Fruit fly (Drosophila melanogaster) whole organism, embryonic: ENCODE results near the gene ball.

Experiments
- Adf1 ChIP-seq: fragments of 200-800 bp; sonication (Bioruptor generic); IDR thresholded peaks from 2 replicates; pipeline ENCODE4 v1.3.6; 2022; ENCODE audit warnings: missing biosample characterization, missing genetic modification characterization
- Bgb ChIP-seq: fragments of 200-800 bp; sonication (Bioruptor generic); IDR thresholded peaks from 2 replicates; pipeline ENCODE4 v1.3.6; 2022; ENCODE audit warnings: missing biosample characterization, missing genetic modification characterization; ENCODE audit not compliant: partially characterized antibody
- CG11398 ChIP-seq: fragments of 200-800 bp; sonication (Bioruptor generic); optimal IDR thresholded peaks from 2 replicates; lab custom pipeline; 2016; ENCODE audit warnings: missing biosample characterization, missing genetic modification characterization
- CG12299 ChIP-seq: fragments of 200-800 bp; sonication (Bioruptor generic); optimal IDR thresholded peaks from 2 replicates; lab custom pipeline; 2018; ENCODE audit warnings: missing biosample characterization, mild to moderate bottlenecking, missing genetic modification characterization
- CG12391 ChIP-seq: fragments of 200-800 bp; sonication (Bioruptor generic); optimal IDR thresholded peaks from 3 replicates; lab custom pipeline; 2018; ENCODE audit warnings: missing biosample characterization, mild to moderate bottlenecking, missing genetic modification characterization, moderate library complexity
- CG14441 ChIP-seq: fragments of 200-800 bp; sonication (Bioruptor generic); IDR thresholded peaks from 2 replicates; pipeline ENCODE4 v1.3.6; 2022; ENCODE audit warnings: missing biosample characterization, missing genetic modification characterization
- CG1529 ChIP-seq: fragments of 200-800 bp; sonication (Bioruptor generic); optimal IDR thresholded peaks from 3 replicates; lab custom pipeline; 2018; ENCODE audit warnings: missing biosample characterization, missing genetic modification characterization
- CG1647 ChIP-seq: fragments of 200-800 bp; sonication (Bioruptor generic); optimal IDR thresholded peaks from 3 replicates; lab custom pipeline; 2016; ENCODE audit warnings: missing biosample characterization, missing genetic modification characterization
- CG17328 ChIP-seq: fragments of 200-800 bp; sonication (Bioruptor generic); IDR thresholded peaks from 2 replicates; pipeline ENCODE4 v1.3.6; 2022; ENCODE audit warnings: missing biosample characterization, missing genetic modification characterization
- CG2116 ChIP-seq: fragments of 200-800 bp; sonication (Bioruptor generic); optimal IDR thresholded peaks from 3 replicates; lab custom pipeline; 2018; ENCODE audit warnings: missing biosample characterization, mild to moderate bottlenecking, missing genetic modification characterization
- CG2120 ChIP-seq: fragments of 200-800 bp; sonication (Bioruptor generic); optimal IDR thresholded peaks from 3 replicates; lab custom pipeline; 2016; ENCODE audit warnings: missing biosample characterization, missing genetic modification characterization
- CG4360 ChIP-seq: fragments of 200-800 bp; sonication (Bioruptor generic); IDR thresholded peaks from 2 replicates; pipeline ENCODE4 v1.3.6; 2022; ENCODE audit warnings: missing biosample characterization, missing genetic modification characterization
- CG5180 ChIP-seq: fragments of 200-800 bp; sonication (Bioruptor generic); optimal IDR thresholded peaks from 3 replicates; lab custom pipeline; 2017; ENCODE audit warnings: missing biosample characterization, missing genetic modification characterization, mild to moderate bottlenecking, moderate library complexity, missing genetic modification reagents
- CG8944 ChIP-seq: fragments of 200-800 bp; sonication (Bioruptor generic); optimal IDR thresholded peaks from 3 replicates; lab custom pipeline; 2016; ENCODE audit warnings: missing biosample characterization, missing genetic modification characterization
- D19A ChIP-seq: fragments of 200-800 bp; optimal IDR thresholded peaks from 3 replicates; lab custom pipeline; 2019; ENCODE audit warnings: missing biosample characterization, mild to moderate bottlenecking, missing genetic modification characterization, moderate library complexity
- Deaf1 ChIP-seq: fragments of 200-800 bp; optimal IDR thresholded peaks from 3 replicates; lab custom pipeline; 2019; ENCODE audit warnings: missing biosample characterization, mild to moderate bottlenecking, missing genetic modification characterization, moderate library complexity
- Dfd ChIP-seq, 2 experiments: fragments of >200 bp; optimal IDR thresholded peaks; 2 replicates each; lab custom pipeline; 2017; ENCODE audit warnings: missing biosample characterization in 2 of 2, missing genetic modification characterization in 2 of 2
- Gsc ChIP-seq: fragments of 200-800 bp; sonication (Bioruptor generic); IDR thresholded peaks from 2 replicates; pipeline ENCODE4 v1.3.6; 2022; ENCODE audit warnings: missing biosample characterization, missing genetic modification characterization
- Gug ChIP-seq: fragments of 200-800 bp; sonication (Bioruptor generic); IDR thresholded peaks from 4 replicates; pipeline ENCODE4 v1.3.6; 2022; ENCODE audit warnings: missing biosample characterization, missing genetic modification characterization
- Hmr ChIP-seq: fragments of 200-800 bp; sonication (Bioruptor generic); optimal IDR thresholded peaks from 3 replicates; lab custom pipeline; 2017; ENCODE audit warnings: mild to moderate bottlenecking, missing biosample characterization, missing genetic modification reagents, missing genetic modification characterization
- NC2β ChIP-seq: fragments of 200-800 bp; sonication (Bioruptor generic); optimal IDR thresholded peaks from 2 replicates; lab custom pipeline; 2016; ENCODE audit warnings: missing biosample characterization, missing genetic modification characterization
- NK7.1 ChIP-seq: fragments of 200-800 bp; sonication (Bioruptor generic); optimal IDR thresholded peaks from 3 replicates; lab custom pipeline; 2016; ENCODE audit warnings: missing biosample characterization, missing genetic modification characterization
- Neu2 ChIP-seq: fragments of 200-800 bp; sonication (Bioruptor generic); optimal IDR thresholded peaks from 3 replicates; lab custom pipeline; 2016; ENCODE audit warnings: missing biosample characterization, missing genetic modification characterization, borderline replicate concordance
- Poxn ChIP-seq: fragments of 200-800 bp; sonication (Bioruptor generic); IDR thresholded peaks from 2 replicates; pipeline ENCODE4 v1.3.6; 2022; ENCODE audit warnings: missing biosample characterization, missing genetic modification characterization
- Sin3A ChIP-seq: fragments of >200 bp; optimal IDR thresholded peaks from 2 replicates; lab custom pipeline; 2018
- Sry-δ ChIP-seq: fragments of 200-800 bp; sonication (Bioruptor generic); optimal IDR thresholded peaks from 2 replicates; lab custom pipeline; 2016; ENCODE audit warnings: missing biosample characterization, missing genetic modification characterization
- Tbp ChIP-seq: fragments of >200 bp; optimal IDR thresholded peaks from 2 replicates; lab custom pipeline; 2018; ENCODE audit warnings: missing biosample characterization, missing genetic modification characterization
- ap ChIP-seq: fragments of 200-800 bp; sonication (Bioruptor generic); IDR thresholded peaks from 2 replicates; pipeline ENCODE4 v1.3.6; 2022; ENCODE audit warnings: missing biosample characterization, missing genetic modification characterization
- bsh ChIP-seq, 2 experiments: fragments of 200-800 bp; sonication (Bioruptor generic); optimal IDR thresholded peaks; 2 replicates each; lab custom pipeline; 2017 to 2018; ENCODE audit warnings: mild to moderate bottlenecking in 2 of 2, missing biosample characterization in 2 of 2, missing genetic modification characterization in 2 of 2, moderate library complexity in 1 of 2
- cas ChIP-seq: fragments of 200-800 bp; sonication (Bioruptor generic); IDR thresholded peaks from 2 replicates; pipeline ENCODE4 v1.3.6; 2022; ENCODE audit warnings: missing biosample characterization, missing genetic modification characterization
- cato ChIP-seq: fragments of 200-800 bp; sonication (Bioruptor generic); optimal IDR thresholded peaks from 2 replicates; lab custom pipeline; 2016; ENCODE audit warnings: missing biosample characterization, missing genetic modification characterization, borderline replicate concordance
- chm ChIP-seq: fragments of 200-800 bp; sonication (Bioruptor generic); IDR thresholded peaks from 2 replicates; pipeline ENCODE4 v1.3.6; 2022; ENCODE audit warnings: missing biosample characterization, missing genetic modification characterization
- da ChIP-seq: fragments of 200-800 bp; sonication (Bioruptor generic); optimal IDR thresholded peaks from 2 replicates; lab custom pipeline; 2016; ENCODE audit warnings: missing biosample characterization, missing genetic modification characterization
- disco-r ChIP-seq: fragments of 200-800 bp; sonication (Bioruptor generic); optimal IDR thresholded peaks from 2 replicates; lab custom pipeline; 2016; ENCODE audit warnings: missing biosample characterization, missing genetic modification characterization
- dpn ChIP-seq, 2 experiments: fragments of 200-800 bp; sonication (Bioruptor generic); optimal IDR thresholded peaks; 3 replicates each; lab custom pipeline; 2016; ENCODE audit warnings: missing biosample characterization in 2 of 2, missing genetic modification characterization in 2 of 2
- emc ChIP-seq: fragments of 200-800 bp; sonication (Bioruptor generic); optimal IDR thresholded peaks from 2 replicates; lab custom pipeline; 2016; ENCODE audit warnings: missing biosample characterization, missing genetic modification characterization
- fd102C ChIP-seq: fragments of 200-800 bp; sonication (Bioruptor generic); optimal IDR thresholded peaks from 2 replicates; lab custom pipeline; 2018; ENCODE audit warnings: missing biosample characterization, mild to moderate bottlenecking, missing genetic modification characterization, moderate library complexity
- gro ChIP-seq: fragments of 200-800 bp; sonication (Bioruptor generic); optimal IDR thresholded peaks from 2 replicates; lab custom pipeline; 2016; ENCODE audit warnings: missing biosample characterization, missing genetic modification characterization
- hth ChIP-seq: fragments of >200 bp; optimal IDR thresholded peaks from 2 replicates; lab custom pipeline; 2017; ENCODE audit warnings: inconsistent platforms
- jing ChIP-seq: fragments of 200-800 bp; sonication (Bioruptor generic); optimal IDR thresholded peaks from 2 replicates; lab custom pipeline; 2018; ENCODE audit warnings: missing biosample characterization, mild to moderate bottlenecking, missing genetic modification characterization
- kay ChIP-seq: fragments of 200-800 bp; sonication (Bioruptor generic); optimal IDR thresholded peaks from 2 replicates; lab custom pipeline; 2016; ENCODE audit warnings: missing biosample characterization, missing genetic modification characterization
- pita ChIP-seq: fragments of 200-800 bp; sonication (Bioruptor generic); optimal IDR thresholded peaks from 2 replicates; lab custom pipeline; 2017; ENCODE audit warnings: missing biosample characterization, mild to moderate bottlenecking, missing genetic modification characterization
- psq ChIP-seq: fragments of 200-800 bp; sonication (Bioruptor generic); optimal IDR thresholded peaks from 2 replicates; lab custom pipeline; 2017; ENCODE audit warnings: missing biosample characterization, missing genetic modification characterization
- sc ChIP-seq, 3 experiments: fragments of >200 bp in 2 of 3; fragments of 200-800 bp in 1 of 3; sonication (Bioruptor generic) in 1 of 3; optimal IDR thresholded peaks; 2 replicates in 2 of 3; 3 replicates in 1 of 3; lab custom pipeline; 2017; ENCODE audit warnings: mild to moderate bottlenecking in 1 of 3, missing biosample characterization in 1 of 3, missing genetic modification characterization in 1 of 3, missing genetic modification reagents in 1 of 3
- sd ChIP-seq: fragments of 200-800 bp; sonication (Bioruptor generic); optimal IDR thresholded peaks from 3 replicates; lab custom pipeline; 2018; ENCODE audit warnings: missing biosample characterization, mild to moderate bottlenecking, missing genetic modification characterization, moderate library complexity
- shn ChIP-seq: fragments of 200-800 bp; sonication (Bioruptor generic); optimal IDR thresholded peaks from 3 replicates; lab custom pipeline; 2016; ENCODE audit warnings: missing biosample characterization, missing genetic modification characterization
- sob ChIP-seq: fragments of 200-800 bp; sonication (Bioruptor generic); IDR thresholded peaks from 2 replicates; pipeline ENCODE4 v1.3.6; 2022; ENCODE audit warnings: missing biosample characterization, missing genetic modification characterization
- sqz ChIP-seq: fragments of 200-800 bp; sonication (Bioruptor generic); optimal IDR thresholded peaks from 3 replicates; lab custom pipeline; 2018; ENCODE audit warnings: missing biosample characterization, mild to moderate bottlenecking, missing genetic modification characterization
- tio ChIP-seq: fragments of 200-800 bp; sonication (Bioruptor generic); optimal IDR thresholded peaks from 2 replicates; lab custom pipeline; 2017; ENCODE audit warnings: missing biosample characterization, missing genetic modification characterization, inconsistent platforms
- tup ChIP-seq: fragments of 200-800 bp; sonication (Bioruptor generic); optimal IDR thresholded peaks from 2 replicates; lab custom pipeline; 2016; ENCODE audit warnings: missing biosample characterization, mild to moderate bottlenecking, missing genetic modification characterization, moderate library complexity
- wek ChIP-seq: fragments of 200-800 bp; sonication (Bioruptor generic); optimal IDR thresholded peaks from 3 replicates; lab custom pipeline; 2018; ENCODE audit warnings: missing biosample characterization, mild to moderate bottlenecking, missing genetic modification characterization, moderate library complexity
- zfh2 ChIP-seq: fragments of 200-800 bp; sonication (Bioruptor generic); optimal IDR thresholded peaks from 2 replicates; lab custom pipeline; 2016; ENCODE audit warnings: missing biosample characterization, missing genetic modification characterization

ball gene

DNA sequence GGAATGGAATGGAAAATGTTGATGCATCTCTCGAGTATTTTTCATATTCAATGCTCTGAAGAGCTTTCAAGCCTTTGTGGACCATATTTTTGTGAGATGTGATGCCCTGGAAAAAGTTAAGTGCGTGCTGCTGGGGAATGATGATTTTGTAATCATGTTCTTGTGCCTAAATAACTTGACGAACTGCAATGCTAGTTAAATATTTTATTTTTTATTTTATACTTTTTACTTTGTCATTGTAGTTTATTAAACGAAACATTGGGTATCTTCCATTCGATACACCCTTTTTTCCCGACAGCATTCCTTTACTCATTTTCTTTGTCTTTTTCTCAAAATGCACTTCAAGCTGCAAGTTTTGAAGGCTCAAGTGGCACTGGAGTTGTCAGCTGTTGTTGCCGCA lies 33.4 kb upstream of the ball start (continued):
- TF ChIP-seq D19A (tag; lab: Kevin White, UChicago) (peak; percentile 22), CG1647 (GFP tag; lab: Kevin White, UChicago) (no peak), cas (GFP tag; lab: Robert Waterston, UW) (no peak), CG2120 (GFP tag; lab: Kevin White, UChicago) (no peak), da (GFP tag; lab: Kevin White, UChicago) (no peak), CG14441 (GFP tag; lab: Robert Waterston, UW) (peak; percentile 49; the same call in 1 of the 2 replicates), tup (no peak), Poxn (no peak), sd (tag; lab: Kevin White, UChicago) (peak; percentile 40), Deaf1 (tag; lab: Kevin White, UChicago) (no peak), psq (GFP tag; lab: Kevin White, UChicago) (no peak), zfh2 (GFP tag; lab: Kevin White, UChicago) (no peak), Dfd (GFP tag; optimal IDR thresholded peaks at IDR 0.05; lab: Kevin White, UChicago) (no peak), sob (peak; percentile 30; the same call in 1 of the 2 replicates), Gug (GFP tag; lab: Robert Waterston, UW) (peak; percentile 36; the same call in 2 of the 4 replicates), sqz (GFP tag; lab: Kevin White, UChicago) (no peak), NK7.1 (no peak), CG4360 (peak; percentile 47), shn (GFP tag; lab: Kevin White, UChicago) (no peak), CG12299 (tag; lab: Kevin White, UChicago) (no peak), disco-r (no peak), jing (GFP tag; lab: Kevin White, UChicago) (peak; percentile 25), CG5180 (GFP tag; lab: Kevin White, UChicago) (no peak), dpn (GFP tag; optimal IDR thresholded peaks at IDR 0.05; lab: Kevin White, UChicago) (peak in 1 of 2 experiments; percentile 44), CG11398 (GFP tag; lab: Kevin White, UChicago) (no peak), gro (no peak), fd102C (no peak), kay (GFP tag; lab: Kevin White, UChicago) (no peak), pita (GFP tag; lab: Kevin White, UChicago) (no peak), emc (GFP tag; lab: Kevin White, UChicago) (no peak), Sin3A (no peak), Tbp (GFP tag; lab: Kevin White, UChicago) (no peak), cato (GFP tag; lab: Kevin White, UChicago) (no peak), NC2β (GFP tag; lab: Kevin White, UChicago) (no peak), Gsc (no peak), sc (optimal IDR thresholded peaks at IDR 0.05; lab: Kevin White, UChicago) (no peak), sc (GFP tag; optimal IDR thresholded peaks at IDR 0.05; lab: Kevin White, UChicago) (peak; percentile 42), bsh (GFP tag; optimal IDR thresholded peaks at IDR 0.05; lab: Kevin White, UChicago) (peak in 1 of 2 experiments; percentile 76), CG12391 (tag; lab: Kevin White, UChicago) (peak; percentile 44), CG1529 (GFP tag; lab: Kevin White, UChicago) (peak; percentile 13), Bgb (no peak), Neu2 (GFP tag; lab: Kevin White, UChicago) (no peak), wek (GFP tag; lab: Kevin White, UChicago) (no peak), hth (lab: Kevin White, UChicago) (no peak), CG2116 (GFP tag; lab: Kevin White, UChicago) (no peak), CG17328 (peak; percentile 73), Adf1 (no peak), tio (GFP tag; lab: Kevin White, UChicago) (no peak), chm (GFP tag; lab: Robert Waterston, UW) (no peak), Sry-δ (GFP tag; lab: Kevin White, UChicago) (no peak), ap (peak; percentile 33; the same call in 1 of the 2 replicates), Hmr (no peak), CG8944 (GFP tag; lab: Kevin White, UChicago) (no peak)
